Worm (Caenorhabditis elegans) whole organism, L1 larva: ENCODE results near the gene nhr-126.

Experiments used
- C16A3.4 ChIP-seq: fragments of 150-350 bp; optimal IDR thresholded peaks from 2 replicates; lab custom pipeline; 2014; ENCODE audit warnings: missing biosample characterization, missing genetic modification characterization
- Y116A8C.19 ChIP-seq: sonication (generic microtip); optimal IDR thresholded peaks from 2 replicates; lab custom pipeline; 2016; ENCODE audit warnings: missing compliant biosample characterization, missing genetic modification characterization, borderline replicate concordance
- ceh-90 ChIP-seq: sonication (generic microtip); optimal IDR thresholded peaks from 2 replicates; lab custom pipeline; 2016; ENCODE audit warnings: missing genetic modification characterization, missing compliant biosample characterization
- lin-14 ChIP-seq: fragments of 200-800 bp; sonication (Bioruptor generic); optimal IDR thresholded peaks from 2 replicates; lab custom pipeline; 2018; ENCODE audit warnings: mild to moderate bottlenecking, missing genetic modification characterization, moderate library complexity, missing compliant biosample characterization
- lsy-2 ChIP-seq, 2 experiments: fragments of 150-350 bp; optimal IDR thresholded peaks; 2 replicates each; lab custom pipeline; 2014; ENCODE audit warnings: missing biosample characterization in 2 of 2, missing genetic modification characterization in 2 of 2
- nhr-20 ChIP-seq: sonication (generic microtip); optimal IDR thresholded peaks from 2 replicates; lab custom pipeline; 2016; ENCODE audit warnings: mild to moderate bottlenecking, missing genetic modification characterization, missing compliant biosample characterization
- unc-30 ChIP-seq: sonication (generic microtip); optimal IDR thresholded peaks from 2 replicates; lab custom pipeline; 2017; ENCODE audit warnings: missing biosample characterization, missing genetic modification characterization
- ztf-4 ChIP-seq: fragments of 150-350 bp; optimal IDR thresholded peaks from 2 replicates; lab custom pipeline; 2014; ENCODE audit warnings: missing biosample characterization, missing genetic modification characterization

The nhr-126 gene

DNA sequence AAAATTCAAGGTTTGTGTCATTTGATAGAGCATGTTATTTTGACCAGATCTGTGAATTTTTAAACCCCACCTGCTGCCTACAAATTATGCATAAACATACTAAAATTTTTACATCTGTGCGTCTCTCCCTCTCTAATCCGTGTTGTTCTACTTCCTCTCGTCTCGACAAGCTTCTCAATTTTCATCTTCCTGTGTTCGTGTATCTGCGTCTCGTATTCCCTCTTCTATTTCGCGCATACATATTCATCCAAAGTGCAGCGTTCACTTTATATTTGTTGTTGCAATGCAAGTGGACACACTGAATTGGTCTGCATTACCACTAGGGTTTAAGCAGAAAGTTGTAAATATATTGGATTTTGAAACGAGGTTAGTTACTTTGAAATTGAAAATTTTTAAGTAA lies 49.7 kb downstream of the nhr-126 start, which contains the start of gene fbxa-137:
TSS of gene fbxa-137 (plus strand) at position 274 of the 400 bp plus-strand sequence.
- TF ChIP-seq unc-30 (tag; lab: Kevin White, UChicago) (no peak), ztf-4 (tag; lab: Kevin White, UChicago) (no peak), ceh-90 (tag; lab: Kevin White, UChicago) (no peak), nhr-20 (tag; lab: Kevin White, UChicago) (no peak), C16A3.4 (no peak), lsy-2 (tag; optimal IDR thresholded peaks at IDR 0.05; lab: Kevin White, UChicago) (no peak), Y116A8C.19 (no peak), lin-14 (GFP tag; lab: Kevin White, UChicago) (peak; percentile 14)
